Worm (Caenorhabditis elegans): ENCODE results near the gene npp-27.

npp-27 gene

DNA sequence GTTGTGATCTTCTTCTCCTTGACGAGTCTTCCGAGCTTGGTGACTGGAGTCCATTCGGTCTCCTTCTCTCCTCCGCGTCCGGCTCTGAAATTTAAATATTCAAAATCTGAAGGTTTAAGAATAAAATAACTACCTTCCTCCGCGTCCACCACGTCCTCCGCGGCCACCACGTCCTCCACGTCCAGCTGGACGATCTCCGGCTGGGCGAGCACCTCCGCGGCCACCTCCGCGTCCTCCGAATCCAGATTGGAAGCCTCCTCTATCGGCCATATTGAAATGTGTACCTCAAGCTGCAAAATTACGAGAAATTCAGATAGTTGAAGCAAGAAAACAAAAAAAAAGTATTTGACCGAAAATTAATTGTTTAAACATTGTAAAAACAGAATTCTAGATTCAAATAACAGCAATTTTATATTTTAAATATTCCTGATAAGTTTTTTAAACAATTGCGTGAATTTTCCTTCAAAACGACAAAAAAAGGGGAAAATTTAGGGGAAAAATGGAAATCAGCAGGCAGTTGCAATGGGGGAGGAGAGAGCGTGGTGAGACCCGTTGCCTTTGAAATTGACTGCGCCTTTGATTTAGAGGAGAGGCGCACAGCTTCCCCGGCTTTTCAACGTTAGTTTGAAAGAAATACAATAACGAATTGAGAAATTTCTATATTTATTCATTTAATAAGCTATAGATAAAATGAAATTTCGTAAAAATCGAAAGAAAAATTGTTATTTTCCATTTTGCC, 16.2 kb upstream of the npp-27 start, which contains the start of gene rps-2 (continued):
- TF ChIP-seq pax-3 (tag; optimal IDR thresholded peaks at IDR 0.05) (no peak), nhr-28 (tag; optimal IDR thresholded peaks at IDR 0.05) (no peak), lin-14 (GFP tag; optimal IDR thresholded peaks at IDR 0.05) (no peak), unc-86 (tag; optimal IDR thresholded peaks at IDR 0.05) (no peak), egl-27 (tag; optimal IDR thresholded peaks at IDR 0.05) (no peak), mdl-1 (tag; optimal IDR thresholded peaks at IDR 0.05) (no peak), snu-23 (GFP tag; optimal IDR thresholded peaks at IDR 0.05) (no peak), ceh-90 (tag; optimal IDR thresholded peaks at IDR 0.05) (no peak), nhr-19 (GFP tag; conservative IDR thresholded peaks at IDR 0.05) (0 out of 2 replicates have a peak, but pooled peaks have one; percentile 3), skn-1 (tag; optimal IDR thresholded peaks at IDR 0.05) (peak; percentile 39), vab-15 (tag; optimal IDR thresholded peaks at IDR 0.05) (no peak), nhr-12 (tag; optimal IDR thresholded peaks at IDR 0.05) (no peak), egl-13 (tag; optimal IDR thresholded peaks at IDR 0.05) (no peak), nhr-237 (tag; optimal IDR thresholded peaks at IDR 0.05) (no peak), pag-3 (tag; optimal IDR thresholded peaks at IDR 0.05; ENCODE audit: borderline replicate concordance, insufficient read depth) (no peak), sptf-1 (tag; optimal IDR thresholded peaks at IDR 0.05) (no peak), blmp-1 (tag; optimal IDR thresholded peaks at IDR 0.05) (peak; percentile 48), ama-1 (optimal IDR thresholded peaks at IDR 0.05) (no peak), lir-3 (tag; optimal IDR thresholded peaks at IDR 0.05; ENCODE audit: poor library complexity) (no peak), elt-2 (tag; optimal IDR thresholded peaks at IDR 0.05) (no peak), nhr-77 (tag; optimal IDR thresholded peaks at IDR 0.05) (no peak), rnt-1 (tag; optimal IDR thresholded peaks at IDR 0.05) (peak; percentile 34), unc-98 (GFP tag; IDR thresholded peaks at IDR 0.05) (no peak), efl-1 (optimal IDR thresholded peaks at IDR 0.05) (peak; percentile 40 to 55), efl-1 (GFP tag; optimal IDR thresholded peaks at IDR 0.05 in 1 of 2) (peak in 1 of 2 experiments; percentile 34), C16A3.4 (tag; optimal IDR thresholded peaks at IDR 0.05) (peak; percentile 33), hpl-2 (GFP tag; optimal IDR thresholded peaks at IDR 0.05) (no peak), nhr-20 (tag; optimal IDR thresholded peaks at IDR 0.05) (no peak), snpc-4 (tag; optimal IDR thresholded peaks at IDR 0.05) (no peak), sox-4 (tag; optimal IDR thresholded peaks at IDR 0.05) (no peak), mef-2 (tag; optimal IDR thresholded peaks at IDR 0.05) (no peak), nhr-85 (tag) (no peak), aha-1 (tag; optimal IDR thresholded peaks at IDR 0.05) (no peak), dpl-1 (GFP tag; optimal IDR thresholded peaks at IDR 0.05) (peak in 2 of 3 experiments; percentile 29 to 53), ceh-63 (GFP tag; optimal IDR thresholded peaks at IDR 0.05) (no peak), lin-15B (tag; optimal IDR thresholded peaks at IDR 0.05) (no peak)

DNA sequence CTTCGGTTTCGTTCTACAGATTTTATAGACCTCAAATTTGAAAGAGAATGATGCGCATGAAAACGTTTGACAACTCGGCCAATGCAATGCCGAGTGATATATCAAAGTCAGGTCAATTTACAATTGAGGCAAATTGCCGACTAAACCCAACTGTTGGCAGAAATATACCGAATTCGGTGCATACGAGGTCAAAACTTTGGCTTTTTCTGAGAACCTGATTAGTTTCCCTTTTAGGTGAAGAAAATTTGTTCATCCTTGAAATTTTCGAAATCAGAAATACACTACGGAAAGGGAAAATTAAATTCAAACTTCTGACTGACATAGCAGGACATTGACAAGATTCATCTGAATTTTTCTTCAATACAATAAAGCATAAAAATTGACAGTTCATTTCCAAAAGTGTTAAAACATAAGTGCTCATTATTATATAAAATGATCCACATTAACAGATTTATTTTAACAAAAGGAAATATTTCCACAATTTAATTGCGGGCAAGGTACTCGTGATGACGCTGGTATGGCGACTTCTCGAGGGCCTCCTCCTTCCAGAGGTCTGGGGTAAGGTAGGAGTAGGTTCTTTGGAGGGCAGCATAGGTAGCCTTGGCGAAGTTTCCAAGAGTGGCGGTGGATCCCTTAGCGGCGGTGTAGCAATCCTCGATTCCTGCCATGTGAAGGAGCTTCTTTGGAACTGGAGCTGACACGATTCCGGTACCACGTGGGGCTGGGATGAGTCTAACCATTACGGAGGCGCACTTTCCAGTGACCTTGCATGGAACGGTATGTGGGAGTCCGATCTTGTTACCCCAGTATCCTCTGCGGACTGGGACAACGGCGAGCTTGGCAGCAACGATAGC, 15.2 kb upstream of the npp-27 start:
- TF ChIP-seq unc-86 (tag; optimal IDR thresholded peaks at IDR 0.05) (no peak), sup-37 (GFP tag; optimal IDR thresholded peaks at IDR 0.05) (no peak), tbx-2 (tag; optimal IDR thresholded peaks at IDR 0.05) (no peak), efl-1 (optimal IDR thresholded peaks at IDR 0.05) (no peak), efl-1 (GFP tag; optimal IDR thresholded peaks at IDR 0.05 in 1 of 2) (peak in 1 of 2 experiments; percentile 84), lsy-2 (tag; optimal IDR thresholded peaks at IDR 0.05) (peak; percentile 3 to 28), nhr-71 (tag; optimal IDR thresholded peaks at IDR 0.05) (peak; percentile 16), nhr-85 (tag) (peak; percentile 59)
